Worm (Caenorhabditis elegans): ENCODE data around the gene Y38H6C.16.
"Not testable (repeated sequence)": the region's sequence is repeated elsewhere in the genome, so short reads cannot be mapped to it uniquely, and the experiment has no call there.

- TF ChIP-seq sptf-1 (tag; optimal IDR thresholded peaks at IDR 0.05); nhr-19 (GFP tag; conservative IDR thresholded peaks at IDR 0.05); swsn-7 (tag; optimal IDR thresholded peaks at IDR 0.05); ztf-11 (tag; optimal IDR thresholded peaks at IDR 0.05); nhr-20 (tag; optimal IDR thresholded peaks at IDR 0.05); pax-3 (tag; optimal IDR thresholded peaks at IDR 0.05); nhr-237 (tag; optimal IDR thresholded peaks at IDR 0.05); elt-3 (tag; optimal IDR thresholded peaks at IDR 0.05); zag-1 (tag; optimal IDR thresholded peaks at IDR 0.05); vab-15 (tag; optimal IDR thresholded peaks at IDR 0.05); pag-3 (tag; optimal IDR thresholded peaks at IDR 0.05; ENCODE audit: borderline replicate concordance, insufficient read depth); ces-1 (GFP tag; optimal IDR thresholded peaks at IDR 0.05): not testable (repeated sequence)
Observed at ce11 chrV:20568995-20569394, 29.8 kb upstream of the Y38H6C.16 start, which contains the start of gene F26F2.4.
